Worm (Caenorhabditis elegans): ENCODE data around the gene arrd-28.
A peak's percentile ranks its signal among the peaks of the same experiment; 100 is the strongest.

Gene arrd-28

DNA sequence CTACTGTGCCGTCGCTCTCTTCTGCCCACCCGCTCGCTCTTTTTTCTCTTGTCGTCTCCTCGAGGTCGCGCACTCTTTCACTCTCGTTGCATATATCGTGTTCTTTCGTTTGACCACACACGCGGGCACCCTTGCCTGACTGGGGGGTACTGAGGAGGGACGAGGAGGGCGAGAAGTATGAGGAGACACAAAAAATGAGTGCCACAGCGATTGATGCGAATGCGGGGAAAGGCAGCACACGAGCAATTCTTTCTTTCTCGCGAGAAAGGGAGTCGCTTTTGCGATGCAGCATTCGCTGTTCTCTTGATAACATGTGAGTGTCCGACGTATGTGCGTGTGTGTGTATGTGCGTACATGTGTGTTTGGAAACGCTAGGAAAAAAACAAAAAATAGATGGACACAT is 4.7 kb downstream of the arrd-28 start (continued):
- TF ChIP-seq chd-7 (tag; optimal IDR thresholded peaks at IDR 0.05) (peak; percentile 44), attf-3 (GFP tag; conservative IDR thresholded peaks at IDR 0.05) (no peak), pbrm-1 (GFP tag; IDR thresholded peaks at IDR 0.05) (peak; percentile 49; the same call in 1 of the 2 replicates), snpc-1.3 (tag; optimal IDR thresholded peaks at IDR 0.05; ENCODE audit: insufficient read depth) (no peak), attf-5 (GFP tag; optimal IDR thresholded peaks at IDR 0.05) (peak; percentile 59), sptf-2 (GFP tag; optimal IDR thresholded peaks at IDR 0.05) (no peak), let-526 (GFP tag; IDR thresholded peaks at IDR 0.05) (peak; percentile 49; the same call in 1 of the 2 replicates), ets-4 (GFP tag; optimal IDR thresholded peaks at IDR 0.05) (peak; percentile 60), T07F8.4 (tag; optimal IDR thresholded peaks at IDR 0.05) (peak; percentile 15), nhr-80 (tag; optimal IDR thresholded peaks at IDR 0.05) (peak; percentile 83), ama-1 (optimal IDR thresholded peaks at IDR 0.05) (peak; percentile 10), ama-1 (GFP tag; optimal IDR thresholded peaks at IDR 0.05) (no peak), dpff-1 (tag; optimal IDR thresholded peaks at IDR 0.05) (no peak), sdz-38 (tag; optimal IDR thresholded peaks at IDR 0.05) (no peak), mes-4 (tag; optimal IDR thresholded peaks at IDR 0.05) (no peak), ceh-27 (GFP tag; optimal IDR thresholded peaks at IDR 0.05) (peak; percentile 75), bed-1 (GFP tag; IDR thresholded peaks at IDR 0.05) (no peak), ceh-100 (GFP tag; IDR thresholded peaks at IDR 0.05) (no peak), egl-44 (GFP tag; IDR thresholded peaks at IDR 0.05) (no peak), hlh-26 (GFP tag; conservative IDR thresholded peaks at IDR 0.05) (no peak), aptf-3 (GFP tag; IDR thresholded peaks at IDR 0.05) (no peak), B0035.1 (tag; optimal IDR thresholded peaks at IDR 0.05) (no peak), K11D2.4 (GFP tag; IDR thresholded peaks at IDR 0.05) (peak; percentile 68), nhr-120 (GFP tag; IDR thresholded peaks at IDR 0.05) (no peak), bed-2 (GFP tag; IDR thresholded peaks at IDR 0.05) (no peak), zfh-2 (GFP tag; conservative IDR thresholded peaks at IDR 0.05) (peak; percentile 98), egrh-3 (GFP tag; IDR thresholded peaks at IDR 0.05) (peak; percentile 65), F52B5.7 (tag; optimal IDR thresholded peaks at IDR 0.05) (no peak), nhr-90 (tag; optimal IDR thresholded peaks at IDR 0.05) (peak; percentile 54), madf-10 (tag; optimal IDR thresholded peaks at IDR 0.05) (peak; percentile 38), mcd-1 (GFP tag; IDR thresholded peaks at IDR 0.05) (peak; percentile 63), F23B12.7 (tag; optimal IDR thresholded peaks at IDR 0.05; ENCODE audit: insufficient read depth) (no peak), F22D6.2 (tag; optimal IDR thresholded peaks at IDR 0.05) (peak; percentile 50), tbp1 (GFP tag; optimal IDR thresholded peaks at IDR 0.05) (peak; percentile 42), hrde-1 (tag; optimal IDR thresholded peaks at IDR 0.05; ENCODE audit: borderline replicate concordance) (no peak), ztf-18 (tag; optimal IDR thresholded peaks at IDR 0.05) (peak; percentile 44), lsl-1 (GFP tag; optimal IDR thresholded peaks at IDR 0.05) (no peak)

DNA sequence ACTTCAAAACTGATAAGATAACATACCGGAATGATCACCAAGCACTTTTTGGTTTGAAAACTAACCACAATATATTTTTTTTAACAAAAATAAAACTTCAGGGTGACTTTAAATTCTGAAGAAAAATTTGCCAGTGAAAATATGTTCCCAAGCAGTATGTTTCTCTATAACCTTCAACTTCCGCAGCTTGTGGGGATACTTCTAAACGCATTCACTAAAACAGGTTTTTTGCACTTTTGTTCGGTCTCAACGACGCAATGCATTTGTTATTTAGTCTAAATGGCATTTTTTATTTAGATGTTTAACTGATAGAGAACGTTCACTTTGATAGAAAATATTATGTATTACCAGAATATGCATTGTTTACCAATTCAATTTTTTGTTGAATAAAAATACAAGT is 5.4 kb downstream of the arrd-28 start:
- TF ChIP-seq egl-18 (GFP tag; IDR thresholded peaks at IDR 0.05) (no peak), tbp1 (GFP tag; optimal IDR thresholded peaks at IDR 0.05) (no peak), ztf-28 (GFP tag; IDR thresholded peaks at IDR 0.05) (no peak), akir-1 (GFP tag; optimal IDR thresholded peaks at IDR 0.05) (no peak), Y53G8AR.9 (GFP tag; conservative IDR thresholded peaks at IDR 0.05) (no peak), aptf-2 (GFP tag; conservative IDR thresholded peaks at IDR 0.05) (no peak), Y95B8A.8 (GFP tag; IDR thresholded peaks at IDR 0.05) (no peak), mel-28 (tag; optimal IDR thresholded peaks at IDR 0.05; ENCODE audit: borderline replicate concordance) (no peak), ccch-3 (GFP tag; optimal IDR thresholded peaks at IDR 0.05) (no peak), lsy-27 (tag; optimal IDR thresholded peaks at IDR 0.05; ENCODE audit: borderline replicate concordance, insufficient read depth) (no peak), ceh-40 (GFP tag; IDR thresholded peaks at IDR 0.05) (no peak), madf-6 (GFP tag; IDR thresholded peaks at IDR 0.05) (no peak)
